Fruit fly (Drosophila melanogaster) whole organism, larva: ENCODE measurements around the gene CG8065.

ENCODE experiments used
- noc ChIP-seq: fragments of 200-800 bp; sonication (Bioruptor generic); optimal IDR thresholded peaks from 3 replicates; lab custom pipeline; 2019; ENCODE audit warnings: missing biosample characterization, mild to moderate bottlenecking, missing genetic modification characterization, moderate library complexity

The CG8065 gene

dm6 chr3L:10230542-10230941, 15.1 kb downstream of the CG8065 start:
- no peak for TF ChIP-seq noc (tag; lab: Kevin White, UChicago)

dm6 chr3L:10233025-10233424, 17.6 kb downstream of the CG8065 start:
- no peak for TF ChIP-seq noc (tag; lab: Kevin White, UChicago)

- TF ChIP-seq noc (tag; lab: Kevin White, UChicago), result no peak
These were observed 23.1 kb downstream of the CG8065 start for dm6 chr3L:10238549-10238948.

dm6 chr3L:10242243-10242642, 26.8 kb downstream of the CG8065 start:
- no peak for TF ChIP-seq noc (tag; lab: Kevin White, UChicago)

dm6 chr3L:10244606-10245005, 29.1 kb downstream of the CG8065 start, which contains the start of gene Or67c:
TSS of gene Or67c (minus strand) at chr3L:10244706.
- TF ChIP-seq noc (tag; lab: Kevin White, UChicago), result no peak

dm6 chr3L:10246226-10246778, 30.8 kb downstream of the CG8065 start:
- no peak for TF ChIP-seq noc (tag; lab: Kevin White, UChicago)

- TF ChIP-seq noc (tag; lab: Kevin White, UChicago), result no peak
These were observed 31.7 kb downstream of the CG8065 start for dm6 chr3L:10247121-10247520.

dm6 chr3L:10247579-10247978, 32.1 kb downstream of the CG8065 start:
- TF ChIP-seq noc (tag; lab: Kevin White, UChicago), result no peak

dm6 chr3L:10249836-10250235, 34.4 kb downstream of the CG8065 start:
- no peak for TF ChIP-seq noc (tag; lab: Kevin White, UChicago)

dm6 chr3L:10254131-10254530, 38.7 kb downstream of the CG8065 start:
- no peak for TF ChIP-seq noc (tag; lab: Kevin White, UChicago)

- TF ChIP-seq noc (tag; lab: Kevin White, UChicago), result no peak
These were observed 43.3 kb downstream of the CG8065 start for dm6 chr3L:10258738-10259137.

- no peak for TF ChIP-seq noc (tag; lab: Kevin White, UChicago)
These were observed 45.8 kb downstream of the CG8065 start for dm6 chr3L:10261219-10261618.

- no peak for TF ChIP-seq noc (tag; lab: Kevin White, UChicago)
These were observed 47.4 kb downstream of the CG8065 start for dm6 chr3L:10262827-10263226.
